Worm (Caenorhabditis elegans): ENCODE results near the gene ZK470.6.

ZK470.6 gene

DNA sequence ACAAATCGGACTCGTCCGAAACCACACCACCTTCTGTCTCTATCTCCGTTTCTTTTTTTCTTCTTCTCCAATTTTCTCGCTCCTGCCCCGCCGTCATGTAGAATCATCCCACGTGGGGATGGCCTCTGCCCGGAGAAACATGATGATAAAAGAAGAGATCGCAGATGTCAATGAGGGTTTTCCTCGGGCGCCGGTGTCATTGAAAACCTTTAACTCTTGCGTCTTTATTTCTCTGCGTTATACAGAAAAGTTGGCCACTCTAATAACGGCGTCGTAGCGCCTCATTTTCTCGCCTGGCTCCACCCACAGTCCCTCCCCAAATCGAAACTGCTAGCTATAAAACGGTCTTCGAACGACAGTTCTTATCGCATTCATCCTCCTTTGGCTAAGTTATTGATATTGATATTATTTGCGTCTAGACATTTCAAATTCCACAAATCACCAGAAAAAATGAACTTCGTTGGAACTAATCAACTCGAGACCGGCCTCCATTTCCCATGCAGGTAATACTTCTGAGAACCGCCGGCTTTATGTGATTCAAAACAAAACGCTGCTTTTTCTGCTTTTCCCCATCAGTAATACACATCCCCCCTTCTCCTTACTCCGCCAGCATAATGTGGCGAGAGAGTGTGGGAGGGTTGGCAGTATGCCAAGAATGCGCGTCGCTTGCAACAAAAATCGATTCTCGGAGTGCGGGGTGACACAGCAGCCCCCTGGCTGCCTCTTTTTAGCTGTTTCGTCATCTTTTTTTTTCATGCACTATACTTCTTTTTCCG, 32.1 kb downstream of the ZK470.6 start:
- no peak for TF ChIP-seq unc-62 (GFP tag; optimal IDR thresholded peaks at IDR 0.05)

DNA sequence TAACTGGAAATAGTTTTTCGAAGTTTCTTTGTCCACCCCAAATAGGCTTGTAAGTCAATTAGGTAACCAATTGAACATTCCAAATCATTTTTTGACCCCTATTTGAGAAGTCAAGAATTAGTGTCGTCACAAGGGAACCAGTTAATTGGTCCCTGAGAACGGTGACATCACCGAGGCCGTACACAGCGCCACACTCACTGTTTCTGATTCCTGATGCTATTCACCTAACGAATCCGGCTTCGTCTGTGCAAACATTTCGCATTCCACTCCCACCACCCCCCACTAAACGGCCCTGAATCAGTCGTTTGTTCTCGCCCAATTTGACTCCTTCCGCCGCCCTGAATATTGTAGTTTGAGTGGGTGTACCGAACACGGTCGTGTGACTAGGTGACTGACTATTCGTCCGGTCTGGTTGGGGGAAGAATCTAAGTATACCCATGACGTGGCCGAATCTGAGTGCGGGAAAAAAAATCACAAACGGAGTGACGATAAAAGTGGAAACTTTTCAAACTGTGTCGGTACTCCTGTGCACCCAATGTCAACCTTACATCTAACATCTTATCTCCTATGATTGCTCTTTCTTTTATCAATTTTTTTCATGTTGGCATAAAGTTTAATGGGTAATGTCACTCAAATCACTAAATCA, 33.0 kb downstream of the ZK470.6 start:
- TF ChIP-seq unc-62 (GFP tag; optimal IDR thresholded peaks at IDR 0.05): no peak

DNA sequence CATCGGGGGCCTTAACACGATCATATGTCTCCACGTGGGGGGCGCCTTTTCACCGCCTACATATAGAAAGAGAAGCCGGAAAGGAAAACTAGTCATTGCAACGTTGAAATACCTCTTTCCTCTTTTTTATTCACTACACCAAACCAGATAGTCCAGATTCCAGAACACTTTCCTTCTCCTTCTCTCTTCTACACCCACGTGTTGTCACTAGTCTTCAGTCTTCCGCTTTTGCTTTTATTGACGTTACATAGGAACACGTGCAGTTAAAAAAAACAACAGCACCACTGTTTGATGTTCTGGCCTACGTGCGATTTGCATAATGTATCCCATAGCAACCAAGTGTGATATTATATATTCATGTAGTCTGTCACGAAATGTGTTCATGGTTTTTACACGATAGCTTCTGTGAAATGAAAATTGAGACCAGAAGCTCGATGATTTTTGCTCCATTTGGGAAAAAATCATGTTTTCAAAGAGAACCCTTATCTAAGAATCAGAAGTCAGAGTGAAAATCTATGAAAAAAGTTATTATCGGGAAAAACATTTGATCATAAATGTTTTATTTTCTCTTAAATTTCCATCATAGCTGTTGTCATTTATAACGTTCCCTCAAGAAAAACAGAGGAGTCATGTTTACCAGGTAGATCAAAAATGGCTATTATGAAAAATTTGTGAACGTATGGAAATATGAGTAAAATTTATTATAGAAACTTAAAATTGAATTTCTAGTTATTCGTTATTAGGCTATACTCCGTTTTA, 33.9 kb downstream of the ZK470.6 start:
- TF ChIP-seq unc-62 (GFP tag; optimal IDR thresholded peaks at IDR 0.05): no peak

DNA sequence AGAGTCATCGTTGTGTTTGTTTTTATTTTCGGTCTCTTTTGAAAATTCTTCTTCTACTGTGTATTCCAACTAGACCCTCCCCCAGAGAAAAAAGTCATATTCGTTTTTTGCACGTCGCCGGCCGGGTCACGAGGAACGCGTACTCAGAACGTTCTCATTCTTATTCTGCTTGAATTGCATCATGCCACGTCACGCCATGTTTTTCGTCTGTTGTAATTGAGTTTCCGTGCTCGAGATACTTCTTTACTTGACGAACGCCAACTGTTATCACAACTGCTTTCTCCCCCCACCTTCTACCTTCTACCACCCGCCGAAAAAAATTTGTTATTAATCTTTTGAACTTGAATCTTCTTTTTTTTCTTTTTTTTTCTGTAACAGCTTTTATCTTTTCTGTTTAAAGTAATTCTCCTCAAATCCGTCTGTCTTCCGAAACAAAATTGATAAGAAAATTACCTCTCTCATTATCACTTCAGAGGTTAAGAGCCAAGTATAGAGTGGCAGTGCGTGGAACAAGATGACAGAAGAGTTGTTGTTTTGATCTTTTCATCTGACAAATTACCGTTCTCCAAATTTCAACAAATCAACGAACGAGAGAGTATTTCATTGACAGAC, 34.5 kb downstream of the ZK470.6 start:
- TF ChIP-seq unc-62 (GFP tag; optimal IDR thresholded peaks at IDR 0.05): no peak

DNA sequence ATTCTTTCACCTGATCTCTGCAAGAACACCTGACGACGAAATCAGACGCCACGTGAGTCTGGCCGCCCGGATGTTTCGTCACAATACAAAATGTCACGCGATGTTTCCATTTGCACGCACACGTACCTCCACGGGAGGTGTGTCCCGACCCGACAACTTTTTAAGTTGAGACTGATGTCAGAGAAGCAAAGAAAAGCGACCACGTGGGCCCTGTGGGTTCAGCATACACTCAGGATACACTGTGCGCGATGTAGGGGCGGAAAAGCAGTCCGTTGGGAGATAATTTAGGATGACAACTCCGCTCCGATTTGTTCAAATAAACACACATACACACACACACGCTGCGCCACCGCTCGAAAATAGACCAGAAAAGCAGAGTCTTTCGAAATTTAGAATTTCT, 35.1 kb downstream of the ZK470.6 start:
- no peak for TF ChIP-seq unc-62 (GFP tag; optimal IDR thresholded peaks at IDR 0.05)

DNA sequence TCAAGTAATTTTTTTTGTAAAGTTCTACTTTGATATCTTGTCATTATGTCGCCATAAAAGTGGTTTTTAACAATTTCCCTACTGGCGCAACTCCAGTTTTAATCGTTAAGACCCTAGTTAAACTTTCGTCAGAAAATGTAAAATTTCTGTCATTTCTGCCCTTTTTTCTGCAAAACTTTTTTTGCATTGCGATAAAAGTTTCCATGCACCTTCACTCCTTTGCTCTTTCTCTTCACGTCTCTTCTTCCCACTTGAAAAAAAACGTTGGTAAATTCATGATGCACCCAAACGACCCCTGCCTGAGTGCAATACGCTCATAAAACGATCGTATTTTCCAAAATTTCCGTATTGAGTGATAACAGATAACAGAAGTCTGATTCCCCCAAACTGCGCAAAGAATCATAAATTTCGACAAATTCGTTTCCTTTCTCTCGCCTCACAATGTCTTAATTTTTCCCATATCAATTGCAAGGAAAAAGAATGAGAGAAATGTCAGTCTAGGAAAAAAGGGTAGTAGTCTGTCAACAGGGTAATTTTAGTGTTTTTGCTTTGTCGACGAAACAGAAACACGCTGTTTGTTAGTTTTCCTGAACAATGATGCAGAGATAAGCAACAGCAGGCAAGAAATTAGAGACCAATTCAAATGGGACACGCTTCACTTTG, 36.4 kb downstream of the ZK470.6 start:
- TF ChIP-seq unc-62 (GFP tag; optimal IDR thresholded peaks at IDR 0.05): no peak

DNA sequence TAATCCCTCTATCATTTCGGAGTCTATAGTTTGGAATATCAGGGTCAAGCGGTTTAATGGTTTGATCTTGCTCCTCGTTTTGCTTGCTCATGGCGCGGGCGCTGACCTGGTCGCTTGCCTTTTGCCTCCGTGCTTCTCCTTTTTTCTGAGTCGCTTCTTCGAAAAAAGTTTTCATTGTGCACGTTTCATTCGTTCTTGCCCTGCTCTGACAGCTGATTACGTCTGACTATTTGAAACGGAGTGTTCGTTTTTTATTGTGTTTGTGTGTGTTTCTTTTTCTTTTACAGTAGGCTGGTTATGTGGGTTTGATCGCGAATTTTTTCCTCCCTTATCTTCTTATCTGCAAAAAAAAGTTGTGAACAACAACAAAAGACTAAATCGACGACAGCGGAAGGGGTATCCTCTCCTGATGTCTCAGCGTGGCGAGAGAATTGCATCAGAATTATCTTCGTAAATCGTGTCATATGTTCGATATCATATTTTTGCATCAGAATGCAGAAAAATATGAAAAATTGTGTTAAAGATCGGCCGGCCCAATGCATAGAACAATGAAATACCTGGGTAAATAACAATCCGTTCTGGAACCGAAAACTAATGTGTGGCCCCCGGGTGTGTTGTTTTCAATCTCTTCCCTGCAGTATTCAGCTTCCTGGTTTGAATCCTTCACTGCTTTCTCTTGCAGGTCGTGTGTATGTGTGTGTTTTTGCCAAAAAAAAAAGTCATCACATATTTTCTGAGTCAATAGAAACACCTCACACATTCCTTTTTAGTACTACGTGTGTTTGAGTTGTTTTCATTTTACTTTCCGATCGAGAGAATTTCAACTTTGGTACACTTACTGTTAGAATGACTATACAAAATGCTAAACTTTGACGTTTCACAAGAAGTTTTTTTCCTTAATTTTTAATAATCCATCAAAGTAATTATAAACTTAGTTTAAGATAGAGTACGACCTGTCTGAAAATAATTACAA, 37.4 kb downstream of the ZK470.6 start, which contains the start of gene ZK470.4:
Gene ZK470.4 (minus strand): TSS at position 175 of the 973 bp plus-strand sequence.
- no peak for TF ChIP-seq unc-62 (GFP tag; optimal IDR thresholded peaks at IDR 0.05)

DNA sequence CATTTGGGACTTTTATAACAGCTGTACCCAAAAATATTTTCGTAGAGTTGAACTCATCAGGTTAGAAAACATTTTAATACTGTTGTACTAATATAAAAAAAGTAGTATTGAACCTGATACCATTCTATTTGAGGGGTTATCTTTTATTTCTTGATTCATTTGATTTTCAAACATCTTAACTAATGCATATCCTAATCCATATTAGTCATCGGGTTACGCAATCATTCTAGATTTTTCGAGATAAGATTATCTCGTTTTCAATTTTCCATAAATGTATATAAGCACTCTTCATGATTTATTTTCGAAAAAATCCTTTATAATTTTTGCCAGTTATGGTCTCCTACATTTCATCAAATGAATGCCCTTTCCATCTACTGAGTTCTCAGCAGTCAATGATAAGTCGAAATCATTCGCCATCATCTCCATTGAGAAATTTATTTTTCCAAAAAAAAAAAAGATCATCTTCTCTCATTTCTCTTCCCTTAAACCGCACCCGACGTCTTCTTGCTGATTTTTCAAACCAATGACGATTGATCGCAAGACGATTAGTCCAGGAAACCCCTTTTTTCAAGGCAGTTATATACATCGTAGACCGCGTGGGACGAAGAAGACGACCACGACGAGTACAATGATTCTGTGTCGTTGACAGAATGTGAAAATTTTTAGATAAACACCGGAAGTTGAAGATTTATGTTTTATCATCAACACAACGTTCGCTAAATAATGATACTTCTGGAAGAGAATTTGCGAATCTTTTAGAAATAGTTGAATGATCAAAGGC, 38.7 kb downstream of the ZK470.6 start:
- TF ChIP-seq unc-62 (GFP tag; optimal IDR thresholded peaks at IDR 0.05): no peak

DNA sequence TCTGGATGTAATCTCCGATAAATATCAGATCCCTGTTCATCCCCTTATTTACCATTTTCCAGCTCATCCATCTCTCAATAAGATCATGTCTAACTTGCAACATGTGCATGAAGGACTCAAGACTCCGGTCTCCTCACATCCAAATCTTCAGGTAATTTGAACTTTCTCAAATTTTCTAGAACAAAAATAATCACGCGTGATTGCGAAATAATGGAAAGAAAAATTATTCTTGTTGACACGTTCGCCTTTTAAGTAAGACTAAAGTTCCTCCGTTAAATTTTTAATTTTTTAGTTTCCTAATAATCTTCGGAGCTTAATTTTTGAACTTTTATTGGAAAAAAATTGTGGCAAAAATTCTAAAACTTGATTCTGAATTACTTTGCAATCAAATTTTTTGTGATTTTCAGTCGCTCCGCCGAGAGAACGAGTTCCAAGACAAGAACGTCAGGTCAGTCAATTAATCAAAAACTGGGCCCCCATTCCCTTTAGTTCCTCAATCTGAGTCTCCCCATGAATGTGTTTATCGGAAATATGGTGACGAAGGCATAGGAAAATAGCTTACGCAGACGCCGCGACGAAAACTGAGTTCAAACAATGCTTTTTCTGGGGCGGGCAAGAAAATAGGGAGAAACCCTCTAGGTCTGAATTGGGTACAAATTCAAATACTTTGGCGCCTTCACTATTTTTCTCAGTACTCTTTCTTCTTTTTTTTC, 39.7 kb downstream of the ZK470.6 start:
- no peak for TF ChIP-seq unc-62 (GFP tag; optimal IDR thresholded peaks at IDR 0.05)

DNA sequence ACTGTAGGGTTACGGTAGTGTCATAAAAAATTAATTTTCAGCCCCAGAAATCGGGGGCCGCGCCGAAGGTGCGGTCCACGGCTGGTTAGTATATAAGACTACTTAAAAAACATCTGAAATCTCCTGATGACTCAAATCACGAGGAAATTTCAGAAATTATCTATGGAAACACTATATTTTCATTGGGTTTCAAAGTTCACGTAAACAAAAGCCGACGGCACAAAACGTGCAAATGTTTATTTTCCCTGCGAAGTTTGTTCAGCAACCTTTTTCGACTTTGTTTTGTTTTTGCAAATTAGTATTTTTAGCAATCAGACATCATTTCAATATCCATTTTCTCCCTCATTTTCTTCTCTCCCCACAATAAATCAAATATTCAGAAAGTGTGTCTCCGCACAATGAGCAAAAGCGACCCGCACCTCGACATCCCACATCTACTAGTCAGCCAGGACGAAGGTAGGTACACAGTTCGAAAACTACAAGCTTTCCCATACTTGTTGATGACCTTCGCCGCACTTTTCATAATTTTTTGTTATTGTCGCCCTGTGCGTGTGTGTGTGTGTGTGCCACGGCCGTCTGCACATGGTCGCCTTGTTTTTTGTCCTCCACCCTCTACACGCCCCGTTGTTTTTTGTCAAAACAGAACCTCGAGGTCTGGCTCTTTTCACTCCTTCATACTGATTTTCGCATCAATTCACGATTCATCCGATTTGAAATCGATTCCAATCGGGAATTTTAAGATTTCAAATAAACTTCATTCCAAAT, 40.6 kb downstream of the ZK470.6 start:
- TF ChIP-seq unc-62 (GFP tag; optimal IDR thresholded peaks at IDR 0.05): no peak

DNA sequence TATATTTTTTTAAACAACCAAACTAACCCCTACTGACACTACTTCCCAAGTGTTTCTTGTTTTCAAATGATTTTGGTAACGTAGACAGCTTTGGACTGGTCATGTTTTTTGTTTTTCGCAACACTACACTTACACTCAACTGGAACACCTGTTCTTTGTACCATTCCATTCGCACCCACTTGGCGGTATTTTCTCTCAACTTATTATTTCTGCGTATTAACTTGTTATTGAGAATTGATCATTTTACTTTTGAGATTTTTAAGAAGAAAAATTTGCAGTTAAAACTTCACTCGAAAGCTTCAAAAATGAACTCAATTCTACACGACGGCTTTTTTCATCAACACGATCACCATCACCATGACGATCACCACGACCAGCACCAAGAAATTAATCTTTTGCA, 42.4 kb downstream of the ZK470.6 start, which contains the start of gene ZK470.2:
Gene ZK470.2 (plus strand): TSS at position 301 of the 400 bp plus-strand sequence.
- TF ChIP-seq unc-62 (GFP tag; optimal IDR thresholded peaks at IDR 0.05): no peak

DNA sequence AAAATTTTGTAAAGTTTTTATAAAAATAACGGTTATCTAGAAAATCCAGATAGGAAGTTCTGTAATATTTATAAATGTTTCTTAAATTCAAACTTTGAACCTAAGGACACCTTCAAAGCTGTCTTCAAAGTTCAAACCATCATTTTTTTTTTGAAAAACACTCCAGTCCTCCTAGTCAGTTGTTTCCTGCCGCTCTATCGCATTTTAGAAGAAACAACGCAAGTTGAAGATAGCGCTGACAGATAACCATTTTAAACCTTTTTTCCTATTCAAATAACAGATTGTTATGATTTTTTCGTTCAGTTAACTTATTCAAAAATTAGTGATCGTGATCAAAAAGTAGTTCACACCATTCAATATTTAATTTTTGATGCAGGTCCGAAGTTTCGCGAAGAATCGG, 43.9 kb downstream of the ZK470.6 start:
- no peak for TF ChIP-seq unc-62 (GFP tag; optimal IDR thresholded peaks at IDR 0.05)
